Fruit fly (Drosophila melanogaster) whole organism, prepupa: ENCODE data around the gene CG14868.

Experiments
- Blimp-1 ChIP-seq: fragments of 200-800 bp; sonication (Bioruptor generic); optimal IDR thresholded peaks from 3 replicates; lab custom pipeline; 2017; ENCODE audit warnings: missing biosample characterization, missing genetic modification characterization, mild to moderate bottlenecking, moderate library complexity, missing genetic modification reagents
- CG10631 ChIP-seq: fragments of 200-800 bp; sonication (Bioruptor generic); optimal IDR thresholded peaks from 2 replicates; lab custom pipeline; 2016; ENCODE audit warnings: missing biosample characterization, missing genetic modification characterization
- CG11762 ChIP-seq: fragments of 200-800 bp; sonication (Bioruptor generic); optimal IDR thresholded peaks from 3 replicates; lab custom pipeline; 2016; ENCODE audit warnings: missing biosample characterization, missing genetic modification characterization; ENCODE audit not compliant: insufficient read depth
- CG11902 ChIP-seq: fragments of 200-800 bp; sonication (Bioruptor generic); optimal IDR thresholded peaks from 3 replicates; lab custom pipeline; 2016; ENCODE audit warnings: missing biosample characterization, missing genetic modification characterization
- CG1621 ChIP-seq: fragments of 200-800 bp; sonication (Bioruptor generic); optimal IDR thresholded peaks from 3 replicates; lab custom pipeline; 2018; ENCODE audit warnings: missing biosample characterization, mild to moderate bottlenecking, missing genetic modification characterization
- CG31627 ChIP-seq: fragments of 200-800 bp; sonication (Bioruptor generic); optimal IDR thresholded peaks from 3 replicates; lab custom pipeline; 2016; ENCODE audit warnings: missing biosample characterization, missing genetic modification characterization
- CG34406 ChIP-seq: fragments of 200-800 bp; sonication (Bioruptor generic); optimal IDR thresholded peaks from 3 replicates; lab custom pipeline; 2016; ENCODE audit warnings: missing biosample characterization, missing genetic modification characterization
- CG3919 ChIP-seq: fragments of 200-800 bp; sonication (Bioruptor generic); optimal IDR thresholded peaks from 3 replicates; lab custom pipeline; 2016; ENCODE audit warnings: missing biosample characterization, missing genetic modification characterization
- CG4318 ChIP-seq: fragments of 200-800 bp; sonication (Bioruptor generic); optimal IDR thresholded peaks from 3 replicates; lab custom pipeline; 2017; ENCODE audit warnings: missing biosample characterization, mild to moderate bottlenecking, missing genetic modification characterization
- CG6163 ChIP-seq: fragments of 200-800 bp; sonication (Bioruptor generic); IDR thresholded peaks from 3 replicates; pipeline ENCODE4 v1.3.6; 2022; ENCODE audit warnings: missing biosample characterization, missing genetic modification characterization
- CG6276 ChIP-seq: fragments of 200-800 bp; sonication (Bioruptor generic); optimal IDR thresholded peaks from 2 replicates; lab custom pipeline; 2017; ENCODE audit warnings: missing biosample characterization, mild to moderate bottlenecking, missing genetic modification characterization
- CG6792 ChIP-seq: fragments of 200-800 bp; sonication (Bioruptor generic); optimal IDR thresholded peaks from 3 replicates; lab custom pipeline; 2016; ENCODE audit warnings: missing biosample characterization, missing genetic modification characterization
- CG6808 ChIP-seq: fragments of 200-800 bp; sonication (Bioruptor generic); optimal IDR thresholded peaks from 3 replicates; lab custom pipeline; 2017; ENCODE audit warnings: missing biosample characterization, missing genetic modification characterization, mild to moderate bottlenecking, moderate library complexity, missing genetic modification reagents
- CG6854 ChIP-seq: fragments of 200-800 bp; sonication (Bioruptor generic); optimal IDR thresholded peaks from 2 replicates; lab custom pipeline; 2017; ENCODE audit warnings: missing biosample characterization, mild to moderate bottlenecking, missing genetic modification characterization
- CG7368 ChIP-seq: fragments of 200-800 bp; sonication (Bioruptor generic); optimal IDR thresholded peaks from 3 replicates; lab custom pipeline; 2016; ENCODE audit warnings: missing biosample characterization, missing genetic modification characterization
- CG8119 ChIP-seq: fragments of 200-800 bp; sonication (Bioruptor generic); IDR thresholded peaks from 3 replicates; pipeline ENCODE4 v1.3.6; 2022; ENCODE audit warnings: missing biosample characterization, missing genetic modification characterization
- Eip75B ChIP-seq: fragments of 200-800 bp; sonication (Bioruptor generic); optimal IDR thresholded peaks from 3 replicates; lab custom pipeline; 2016; ENCODE audit warnings: missing biosample characterization, missing genetic modification characterization
- Eip78C ChIP-seq: fragments of 200-800 bp; sonication (Bioruptor generic); peaks from one replicate; lab custom pipeline; 2016; ENCODE audit warnings: missing biosample characterization, missing genetic modification characterization
- Eip93F ChIP-seq: fragments of 200-800 bp; sonication (Bioruptor generic); optimal IDR thresholded peaks from 2 replicates; lab custom pipeline; 2016; ENCODE audit warnings: missing biosample characterization, mild to moderate bottlenecking, missing genetic modification characterization
- Ets21C ChIP-seq: fragments of 200-800 bp; sonication (Bioruptor generic); optimal IDR thresholded peaks from 3 replicates; lab custom pipeline; 2016; ENCODE audit warnings: missing biosample characterization, missing genetic modification characterization
- Ets96B ChIP-seq: fragments of 200-800 bp; optimal IDR thresholded peaks from 2 replicates; lab custom pipeline; 2019; ENCODE audit warnings: missing biosample characterization, mild to moderate bottlenecking, missing genetic modification characterization, moderate library complexity
- Gug ChIP-seq: fragments of 200-800 bp; sonication (Bioruptor generic); IDR thresholded peaks from 2 replicates; pipeline ENCODE4 v1.3.6; 2022; ENCODE audit warnings: missing biosample characterization, missing genetic modification characterization
- Hr38 ChIP-seq: sonication (Bioruptor generic); optimal IDR thresholded peaks from 2 replicates; lab custom pipeline; 2016; ENCODE audit warnings: missing biosample characterization, missing genetic modification characterization
- Hr39 ChIP-seq: fragments of 200-800 bp; sonication (Bioruptor generic); optimal IDR thresholded peaks from 2 replicates; lab custom pipeline; 2016; ENCODE audit warnings: missing biosample characterization, missing genetic modification characterization
- Hr4 ChIP-seq: fragments of 200-800 bp; sonication (Bioruptor generic); optimal IDR thresholded peaks from 3 replicates; lab custom pipeline; 2016; ENCODE audit warnings: missing biosample characterization, missing genetic modification characterization
- Lpt ChIP-seq: fragments of 200-800 bp; sonication (Bioruptor generic); optimal IDR thresholded peaks from 3 replicates; lab custom pipeline; 2016; ENCODE audit warnings: missing biosample characterization, missing genetic modification characterization
- Met ChIP-seq: fragments of 200-800 bp; sonication (Bioruptor generic); optimal IDR thresholded peaks from 3 replicates; lab custom pipeline; 2016; ENCODE audit warnings: missing biosample characterization, missing genetic modification characterization
- Sox102F ChIP-seq: fragments of 200-800 bp; sonication (Bioruptor generic); optimal IDR thresholded peaks from 2 replicates; lab custom pipeline; 2016; ENCODE audit warnings: missing biosample characterization, mild to moderate bottlenecking, missing genetic modification characterization
- Sox14 ChIP-seq: fragments of 200-800 bp; sonication (Bioruptor generic); optimal IDR thresholded peaks from 3 replicates; lab custom pipeline; 2016; ENCODE audit warnings: missing biosample characterization, missing genetic modification characterization
- achi ChIP-seq: fragments of 200-800 bp; sonication (Bioruptor generic); optimal IDR thresholded peaks from 3 replicates; lab custom pipeline; 2016; ENCODE audit warnings: missing biosample characterization, missing genetic modification characterization
- cyc ChIP-seq: fragments of 200-800 bp; sonication (Bioruptor generic); optimal IDR thresholded peaks from 3 replicates; lab custom pipeline; 2016; ENCODE audit warnings: missing biosample characterization, missing genetic modification characterization
- dsx ChIP-seq: fragments of 200-800 bp; optimal IDR thresholded peaks from 3 replicates; lab custom pipeline; 2019; ENCODE audit warnings: missing biosample characterization, mild to moderate bottlenecking, missing genetic modification characterization, moderate library complexity; ENCODE audit not compliant: poor library complexity, severe bottlenecking
- eg ChIP-seq: fragments of 200-800 bp; sonication (Bioruptor generic); IDR thresholded peaks from 3 replicates; pipeline ENCODE4 v1.3.6; 2022; ENCODE audit warnings: missing biosample characterization, missing genetic modification characterization
- esn ChIP-seq: fragments of 200-800 bp; sonication (Bioruptor generic); optimal IDR thresholded peaks from 2 replicates; lab custom pipeline; 2016; ENCODE audit warnings: missing biosample characterization, mild to moderate bottlenecking, missing genetic modification characterization, moderate library complexity
- fd59A ChIP-seq: fragments of 200-800 bp; sonication (Bioruptor generic); optimal IDR thresholded peaks from 2 replicates; lab custom pipeline; 2017; ENCODE audit warnings: missing biosample characterization, mild to moderate bottlenecking, missing genetic modification characterization, missing genetic modification reagents
- lz ChIP-seq: fragments of 200-800 bp; sonication (Bioruptor generic); optimal IDR thresholded peaks from 3 replicates; lab custom pipeline; 2016; ENCODE audit warnings: missing biosample characterization, missing genetic modification characterization
- net ChIP-seq: fragments of 200-800 bp; sonication (Bioruptor generic); optimal IDR thresholded peaks from 3 replicates; lab custom pipeline; 2016; ENCODE audit warnings: missing biosample characterization, missing genetic modification characterization
- pdm3 ChIP-seq: fragments of 200-800 bp; sonication (Bioruptor generic); optimal IDR thresholded peaks from 3 replicates; lab custom pipeline; 2016; ENCODE audit warnings: missing biosample characterization, missing genetic modification characterization
- salr ChIP-seq, 2 experiments: fragments of 200-800 bp; sonication (Bioruptor generic); optimal IDR thresholded peaks; 3 replicates each; lab custom pipeline; 2016 to 2018; ENCODE audit warnings: missing biosample characterization in 2 of 2, missing genetic modification characterization in 2 of 2, mild to moderate bottlenecking in 1 of 2
- spab ChIP-seq: fragments of 200-800 bp; sonication (Bioruptor generic); optimal IDR thresholded peaks from 2 replicates; lab custom pipeline; 2017; ENCODE audit warnings: missing biosample characterization, mild to moderate bottlenecking, missing genetic modification characterization, missing genetic modification reagents
- ss ChIP-seq, 2 experiments: fragments of 200-800 bp; sonication (Bioruptor generic); optimal IDR thresholded peaks; 2 replicates in 1 of 2; 3 replicates in 1 of 2; lab custom pipeline; 2017 to 2018; ENCODE audit warnings: mild to moderate bottlenecking in 2 of 2, missing biosample characterization in 2 of 2, missing genetic modification characterization in 2 of 2, moderate library complexity in 1 of 2
- svp ChIP-seq: fragments of 200-800 bp; sonication (Bioruptor generic); peaks from one replicate; lab custom pipeline; 2016; ENCODE audit warnings: missing biosample characterization, missing genetic modification characterization
- topi ChIP-seq: fragments of 200-800 bp; sonication (Bioruptor generic); optimal IDR thresholded peaks from 3 replicates; lab custom pipeline; 2016; ENCODE audit warnings: missing biosample characterization, missing genetic modification characterization
- vri ChIP-seq: fragments of 200-800 bp; sonication (Bioruptor generic); optimal IDR thresholded peaks from 3 replicates; lab custom pipeline; 2016; ENCODE audit warnings: missing biosample characterization, mild to moderate bottlenecking, missing genetic modification characterization

CG14868 gene

dm6 chr3R:15410689-15411587, 41.2 kb upstream of the CG14868 start (continued):
- TF ChIP-seq ss (GFP tag; optimal IDR thresholded peaks at IDR 0.05; lab: Kevin White, UChicago) (peak in 1 of 2 experiments; percentile 36), CG6808 (GFP tag; lab: Kevin White, UChicago) (no peak), CG11762 (GFP tag; lab: Kevin White, UChicago) (no peak), Ets96B (no peak)

- no peak for TF ChIP-seq ss (GFP tag; optimal IDR thresholded peaks at IDR 0.05; lab: Kevin White, UChicago)
- TF ChIP-seq CG6854 (GFP tag; lab: Kevin White, UChicago) = no peak
- TF ChIP-seq CG6276 (GFP tag; lab: Kevin White, UChicago) = peak; percentile 31
- TF ChIP-seq CG11902 (GFP tag; lab: Kevin White, UChicago) = peak; percentile 5
- TF ChIP-seq CG7368 (GFP tag; lab: Kevin White, UChicago) = peak; percentile 10
- TF ChIP-seq CG3919 (GFP tag; lab: Kevin White, UChicago) = peak; percentile 3
- peak; percentile 69 for TF ChIP-seq eg (GFP tag; lab: Robert Waterston, UW)
- peak; percentile 27 for TF ChIP-seq CG11762 (GFP tag; lab: Kevin White, UChicago)
- peak in 1 of 2 experiments; percentile 55 for TF ChIP-seq salr (GFP tag; optimal IDR thresholded peaks at IDR 0.05; lab: Kevin White, UChicago)
- peak; percentile 42 for TF ChIP-seq pdm3 (GFP tag; lab: Kevin White, UChicago)
- TF ChIP-seq cyc = no peak
- TF ChIP-seq CG4318 (GFP tag; lab: Kevin White, UChicago) = peak; percentile 25
- peak; percentile 43 for TF ChIP-seq Sox14 (GFP tag; lab: Kevin White, UChicago)
- TF ChIP-seq svp (GFP tag; lab: Kevin White, UChicago) = peak; percentile 44
- no peak for TF ChIP-seq dsx (GFP tag; lab: Kevin White, UChicago)
- peak; percentile 36 for TF ChIP-seq lz (GFP tag; lab: Kevin White, UChicago)
- TF ChIP-seq Ets96B = no peak
- 0 out of 3 replicates have a peak, but pooled peaks have one; percentile 12 for TF ChIP-seq CG8119 (GFP tag; lab: Robert Waterston, UW)
- no peak for TF ChIP-seq Eip75B
- TF ChIP-seq Ets21C = no peak
- no peak for TF ChIP-seq Hr38 (GFP tag; lab: Kevin White, UChicago)
- peak; percentile 58; the same call in 2 of the 3 replicates for TF ChIP-seq CG6163
- no peak for TF ChIP-seq spab (GFP tag; lab: Kevin White, UChicago)
- no peak for TF ChIP-seq CG1621 (tag; lab: Kevin White, UChicago)
- TF ChIP-seq Hr4 (GFP tag; lab: Kevin White, UChicago) = peak; percentile 52
- no peak for TF ChIP-seq fd59A (GFP tag; lab: Kevin White, UChicago)
- TF ChIP-seq Eip93F (GFP tag; lab: Kevin White, UChicago) = peak; percentile 25
- 0 out of 2 replicates have a peak, but pooled peaks have one; percentile 22 for TF ChIP-seq Gug (GFP tag; lab: Robert Waterston, UW)
- peak; percentile 44 for TF ChIP-seq CG34406 (GFP tag; lab: Kevin White, UChicago)
- TF ChIP-seq Blimp-1 (GFP tag; lab: Kevin White, UChicago) = no peak
- peak; percentile 57 for TF ChIP-seq Hr39
- peak; percentile 66 for TF ChIP-seq esn (GFP tag; lab: Kevin White, UChicago)
- TF ChIP-seq CG6792 (GFP tag; lab: Kevin White, UChicago) = peak; percentile 20
- TF ChIP-seq Met (GFP tag; lab: Kevin White, UChicago) = peak; percentile 44
- TF ChIP-seq CG10631 (GFP tag; lab: Kevin White, UChicago) = peak; percentile 13
- TF ChIP-seq Eip78C (GFP tag; lab: Kevin White, UChicago) = peak; percentile 83
- peak; percentile 38 for TF ChIP-seq topi (GFP tag; lab: Kevin White, UChicago)
- TF ChIP-seq net (GFP tag; lab: Kevin White, UChicago) = no peak
- TF ChIP-seq CG31627 (GFP tag; lab: Kevin White, UChicago) = peak; percentile 41
- no peak for TF ChIP-seq vri (GFP tag; lab: Kevin White, UChicago)
- peak; percentile 34 for TF ChIP-seq Sox102F
- TF ChIP-seq Lpt (GFP tag; lab: Kevin White, UChicago) = peak; percentile 26
- peak; percentile 26 for TF ChIP-seq achi
- TF ChIP-seq CG6808 (GFP tag; lab: Kevin White, UChicago) = no peak
Measured at dm6 chr3R:15409772-15410688, 40.3 kb upstream of the CG14868 start.
